Worm (Caenorhabditis elegans): Measurements from ENCODE around the gene lev-1.

ce11 chrIV:13142254-13142653 is 36.9 kb downstream of the lev-1 start, which contains the start of gene spe-43:
- TF ChIP-seq snpc-4 (tag; optimal IDR thresholded peaks at IDR 0.05) (no peak), sem-4 (tag; optimal IDR thresholded peaks at IDR 0.05) (no peak), aly-2 (tag; optimal IDR thresholded peaks at IDR 0.05) (no peak), sma-3 (GFP tag; optimal IDR thresholded peaks at IDR 0.05) (no peak), nhr-11 (tag; optimal IDR thresholded peaks at IDR 0.05) (no peak), unc-62 (GFP tag; optimal IDR thresholded peaks at IDR 0.05) (no peak), nhr-77 (tag; optimal IDR thresholded peaks at IDR 0.05) (no peak), nhr-10 (tag; optimal IDR thresholded peaks at IDR 0.05) (no peak), lin-39 (tag; optimal IDR thresholded peaks at IDR 0.05) (no peak)
